Fruit fly (Drosophila melanogaster) whole organism, embryonic: ENCODE measurements around the gene Pis.

Source experiments
- Ada2b ChIP-seq: fragments of 200-800 bp; sonication (Bioruptor generic); IDR thresholded peaks from 2 replicates; pipeline ENCODE4 v1.3.6; 2022; ENCODE audit warnings: missing biosample characterization, missing genetic modification characterization
- B-H1 ChIP-seq: fragments of 200-800 bp; sonication (Bioruptor generic); IDR thresholded peaks from 3 replicates; pipeline ENCODE4 v1.3.6; 2022; ENCODE audit warnings: missing biosample characterization, missing genetic modification characterization
- Bgb ChIP-seq: fragments of 200-800 bp; sonication (Bioruptor generic); IDR thresholded peaks from 2 replicates; pipeline ENCODE4 v1.3.6; 2022; ENCODE audit warnings: missing biosample characterization, missing genetic modification characterization; ENCODE audit not compliant: partially characterized antibody
- CG10147 ChIP-seq: fragments of 200-800 bp; sonication (Bioruptor generic); optimal IDR thresholded peaks from 2 replicates; lab custom pipeline; 2019; ENCODE audit warnings: missing biosample characterization, mild to moderate bottlenecking, missing genetic modification characterization, moderate library complexity
- CG10267 ChIP-seq: fragments of 200-800 bp; sonication (Bioruptor generic); optimal IDR thresholded peaks from 2 replicates; lab custom pipeline; 2018; ENCODE audit warnings: missing biosample characterization, mild to moderate bottlenecking, missing genetic modification characterization, moderate library complexity
- CG11456 ChIP-seq: fragments of 200-800 bp; sonication (Bioruptor generic); IDR thresholded peaks from 3 replicates; pipeline ENCODE4 v1.3.6; 2022; ENCODE audit warnings: missing biosample characterization, missing genetic modification characterization
- CG1233 ChIP-seq: fragments of 200-800 bp; sonication (Bioruptor generic); optimal IDR thresholded peaks from 4 replicates; lab custom pipeline; 2018; ENCODE audit warnings: missing biosample characterization, mild to moderate bottlenecking, missing genetic modification characterization
- CG15479 ChIP-seq: fragments of 200-800 bp; sonication (Bioruptor generic); optimal IDR thresholded peaks from 3 replicates; lab custom pipeline; 2019; ENCODE audit warnings: missing biosample characterization, mild to moderate bottlenecking, missing genetic modification characterization, moderate library complexity
- CG16779 ChIP-seq: fragments of 200-800 bp; sonication (Bioruptor generic); IDR thresholded peaks from 2 replicates; pipeline ENCODE4 v1.3.6; 2022; ENCODE audit warnings: missing biosample characterization, missing genetic modification characterization
- CG16815 ChIP-seq: fragments of 200-800 bp; sonication (Bioruptor generic); optimal IDR thresholded peaks from 3 replicates; lab custom pipeline; 2017; ENCODE audit warnings: missing biosample characterization, mild to moderate bottlenecking, missing genetic modification characterization
- CG17385 ChIP-seq: fragments of 200-800 bp; sonication (Bioruptor generic); optimal IDR thresholded peaks from 3 replicates; lab custom pipeline; 2018; ENCODE audit warnings: missing biosample characterization, mild to moderate bottlenecking, missing genetic modification characterization
- CG2116 ChIP-seq: fragments of 200-800 bp; sonication (Bioruptor generic); optimal IDR thresholded peaks from 3 replicates; lab custom pipeline; 2018; ENCODE audit warnings: missing biosample characterization, mild to moderate bottlenecking, missing genetic modification characterization
- CG31365 ChIP-seq: fragments of 200-800 bp; sonication (Bioruptor generic); optimal IDR thresholded peaks from 2 replicates; lab custom pipeline; 2018; ENCODE audit warnings: missing biosample characterization, mild to moderate bottlenecking, missing genetic modification characterization
- CG6272 ChIP-seq: fragments of 200-800 bp; sonication (Bioruptor generic); IDR thresholded peaks from 2 replicates; pipeline ENCODE4 v1.3.6; 2022; ENCODE audit warnings: missing biosample characterization, missing genetic modification characterization
- CG7556 ChIP-seq: fragments of 200-800 bp; sonication (Bioruptor generic); optimal IDR thresholded peaks from 2 replicates; lab custom pipeline; 2017; ENCODE audit warnings: missing biosample characterization, mild to moderate bottlenecking, missing genetic modification characterization
- CG7963 ChIP-seq: fragments of 200-800 bp; sonication (Bioruptor generic); IDR thresholded peaks from 3 replicates; pipeline ENCODE4 v1.3.6; 2022; ENCODE audit warnings: missing biosample characterization, missing genetic modification characterization; ENCODE audit not compliant: partially characterized antibody
- CG8765 ChIP-seq: fragments of 200-800 bp; sonication (Bioruptor generic); IDR thresholded peaks from 2 replicates; pipeline ENCODE4 v1.3.6; 2022; ENCODE audit warnings: missing biosample characterization, missing genetic modification characterization
- CG9609 ChIP-seq: fragments of 200-800 bp; sonication (Bioruptor generic); optimal IDR thresholded peaks from 3 replicates; lab custom pipeline; 2016; ENCODE audit warnings: missing biosample characterization, missing genetic modification characterization
- CrebB ChIP-seq: fragments of 200-800 bp; sonication (Bioruptor generic); optimal IDR thresholded peaks from 3 replicates; lab custom pipeline; 2018; ENCODE audit warnings: missing biosample characterization, mild to moderate bottlenecking, missing genetic modification characterization
- Deaf1 ChIP-seq: fragments of 200-800 bp; optimal IDR thresholded peaks from 3 replicates; lab custom pipeline; 2019; ENCODE audit warnings: missing biosample characterization, mild to moderate bottlenecking, missing genetic modification characterization, moderate library complexity
- Dek ChIP-seq: fragments of 200-800 bp; sonication (Bioruptor generic); optimal IDR thresholded peaks from 3 replicates; lab custom pipeline; 2019; ENCODE audit warnings: missing biosample characterization, mild to moderate bottlenecking, missing genetic modification characterization, moderate library complexity
- Drgx ChIP-seq: fragments of 200-800 bp; sonication (Bioruptor generic); IDR thresholded peaks from 2 replicates; pipeline ENCODE4 v1.3.6; 2022; ENCODE audit warnings: missing biosample characterization, missing genetic modification characterization
- Gug ChIP-seq: fragments of 200-800 bp; sonication (Bioruptor generic); IDR thresholded peaks from 4 replicates; pipeline ENCODE4 v1.3.6; 2022; ENCODE audit warnings: missing biosample characterization, missing genetic modification characterization
- Hmr ChIP-seq: fragments of 200-800 bp; sonication (Bioruptor generic); optimal IDR thresholded peaks from 3 replicates; lab custom pipeline; 2017; ENCODE audit warnings: mild to moderate bottlenecking, missing biosample characterization, missing genetic modification reagents, missing genetic modification characterization
- Hr39 ChIP-seq: fragments of >200 bp; optimal IDR thresholded peaks from 2 replicates; lab custom pipeline; 2017
- Hr78 ChIP-seq, 2 experiments: fragments of 200-800 bp in 1 of 2; fragments of >200 bp in 1 of 2; sonication (Bioruptor generic) in 1 of 2; optimal IDR thresholded peaks; 2 replicates each; lab custom pipeline; 2017 to 2019; ENCODE audit warnings: missing biosample characterization in 2 of 2, missing genetic modification characterization in 2 of 2, mild to moderate bottlenecking in 1 of 2, moderate library complexity in 1 of 2
- Mes4 ChIP-seq: fragments of 200-800 bp; sonication (Bioruptor generic); optimal IDR thresholded peaks from 2 replicates; lab custom pipeline; 2016; ENCODE audit warnings: missing biosample characterization, missing genetic modification characterization
- Oaz ChIP-seq: fragments of 200-800 bp; sonication (Bioruptor generic); IDR thresholded peaks from 2 replicates; pipeline ENCODE4 v1.3.6; 2022; ENCODE audit warnings: missing biosample characterization, missing genetic modification characterization
- Poxn ChIP-seq: fragments of 200-800 bp; sonication (Bioruptor generic); IDR thresholded peaks from 2 replicates; pipeline ENCODE4 v1.3.6; 2022; ENCODE audit warnings: missing biosample characterization, missing genetic modification characterization
- Ptx1 ChIP-seq: fragments of 200-800 bp; sonication (Bioruptor generic); IDR thresholded peaks from 2 replicates; pipeline ENCODE4 v1.3.6; 2022; ENCODE audit warnings: missing biosample characterization, missing genetic modification characterization
- Sry-δ ChIP-seq: fragments of 200-800 bp; sonication (Bioruptor generic); optimal IDR thresholded peaks from 2 replicates; lab custom pipeline; 2016; ENCODE audit warnings: missing biosample characterization, missing genetic modification characterization
- btn ChIP-seq: fragments of 200-800 bp; sonication (Bioruptor generic); optimal IDR thresholded peaks from 2 replicates; lab custom pipeline; 2016; ENCODE audit warnings: missing biosample characterization, missing genetic modification characterization
- fru ChIP-seq: fragments of >200 bp; optimal IDR thresholded peaks from 2 replicates; lab custom pipeline; 2017
- gem ChIP-seq: fragments of 200-800 bp; sonication (Bioruptor generic); optimal IDR thresholded peaks from 2 replicates; lab custom pipeline; 2019; ENCODE audit warnings: missing biosample characterization, mild to moderate bottlenecking, missing genetic modification characterization, moderate library complexity
- ham ChIP-seq: fragments of 200-800 bp; sonication (Bioruptor generic); IDR thresholded peaks from 2 replicates; pipeline ENCODE4 v1.3.6; 2022; ENCODE audit warnings: missing biosample characterization, missing genetic modification characterization
- hb ChIP-seq: fragments of 200-800 bp; sonication (Bioruptor generic); IDR thresholded peaks from 3 replicates; pipeline ENCODE4 v1.3.6; 2022; ENCODE audit warnings: missing biosample characterization, missing genetic modification characterization; ENCODE audit not compliant: partially characterized antibody
- hbn ChIP-seq: fragments of 200-800 bp; sonication (Bioruptor generic); IDR thresholded peaks from 2 replicates; pipeline ENCODE4 v1.3.6; 2022; ENCODE audit warnings: missing biosample characterization, missing genetic modification characterization; ENCODE audit not compliant: partially characterized antibody
- jigr1 ChIP-seq: fragments of 200-800 bp; sonication (Bioruptor generic); IDR thresholded peaks from 3 replicates; pipeline ENCODE4 v1.3.6; 2022; ENCODE audit warnings: missing biosample characterization, missing genetic modification characterization
- jumu ChIP-seq: fragments of 200-800 bp; sonication (Bioruptor generic); optimal IDR thresholded peaks from 3 replicates; lab custom pipeline; 2016; ENCODE audit warnings: missing biosample characterization, missing genetic modification characterization
- kay ChIP-seq: fragments of 200-800 bp; sonication (Bioruptor generic); optimal IDR thresholded peaks from 2 replicates; lab custom pipeline; 2016; ENCODE audit warnings: missing biosample characterization, missing genetic modification characterization
- klu ChIP-seq: fragments of 200-800 bp; sonication (Bioruptor generic); IDR thresholded peaks from 2 replicates; pipeline ENCODE4 v1.3.6; 2022; ENCODE audit warnings: missing biosample characterization, missing genetic modification characterization
- nerfin-2 ChIP-seq: fragments of 200-800 bp; sonication (Bioruptor generic); IDR thresholded peaks from 2 replicates; pipeline ENCODE4 v1.3.6; 2022; ENCODE audit warnings: missing biosample characterization, missing genetic modification characterization; ENCODE audit not compliant: partially characterized antibody
- pho ChIP-seq: fragments of 200-800 bp; sonication (Bioruptor generic); optimal IDR thresholded peaks from 2 replicates; lab custom pipeline; 2016; ENCODE audit warnings: missing biosample characterization, missing genetic modification characterization
- pros ChIP-seq: fragments of 200-800 bp; sonication (Bioruptor generic); optimal IDR thresholded peaks from 3 replicates; lab custom pipeline; 2019; ENCODE audit warnings: missing biosample characterization, mild to moderate bottlenecking, missing genetic modification characterization, moderate library complexity
- pzg ChIP-seq: fragments of 200-800 bp; sonication (Bioruptor generic); optimal IDR thresholded peaks from 3 replicates; lab custom pipeline; 2018; ENCODE audit warnings: missing biosample characterization, mild to moderate bottlenecking, missing genetic modification characterization, moderate library complexity
- schlank ChIP-seq: fragments of 200-800 bp; sonication (Bioruptor generic); optimal IDR thresholded peaks from 2 replicates; lab custom pipeline; 2018; ENCODE audit warnings: missing biosample characterization, mild to moderate bottlenecking, missing genetic modification characterization
- shn ChIP-seq: fragments of 200-800 bp; sonication (Bioruptor generic); optimal IDR thresholded peaks from 3 replicates; lab custom pipeline; 2016; ENCODE audit warnings: missing biosample characterization, missing genetic modification characterization
- slou ChIP-seq: fragments of 200-800 bp; sonication (Bioruptor generic); optimal IDR thresholded peaks from 3 replicates; lab custom pipeline; 2016; ENCODE audit warnings: missing biosample characterization, missing genetic modification characterization
- sob ChIP-seq: fragments of 200-800 bp; sonication (Bioruptor generic); IDR thresholded peaks from 2 replicates; pipeline ENCODE4 v1.3.6; 2022; ENCODE audit warnings: missing biosample characterization, missing genetic modification characterization
- stwl ChIP-seq: fragments of 200-800 bp; sonication (Bioruptor generic); optimal IDR thresholded peaks from 3 replicates; lab custom pipeline; 2018; ENCODE audit warnings: missing biosample characterization, mild to moderate bottlenecking, missing genetic modification characterization, moderate library complexity
- tap ChIP-seq: fragments of 200-800 bp; optimal IDR thresholded peaks from 3 replicates; lab custom pipeline; 2019; ENCODE audit warnings: missing biosample characterization, mild to moderate bottlenecking, missing genetic modification characterization, moderate library complexity
- tna ChIP-seq: fragments of 200-800 bp; sonication (Bioruptor generic); IDR thresholded peaks from 2 replicates; pipeline ENCODE4 v1.3.6; 2022; ENCODE audit warnings: missing biosample characterization, missing genetic modification characterization; ENCODE audit not compliant: partially characterized antibody

Gene Pis

DNA sequence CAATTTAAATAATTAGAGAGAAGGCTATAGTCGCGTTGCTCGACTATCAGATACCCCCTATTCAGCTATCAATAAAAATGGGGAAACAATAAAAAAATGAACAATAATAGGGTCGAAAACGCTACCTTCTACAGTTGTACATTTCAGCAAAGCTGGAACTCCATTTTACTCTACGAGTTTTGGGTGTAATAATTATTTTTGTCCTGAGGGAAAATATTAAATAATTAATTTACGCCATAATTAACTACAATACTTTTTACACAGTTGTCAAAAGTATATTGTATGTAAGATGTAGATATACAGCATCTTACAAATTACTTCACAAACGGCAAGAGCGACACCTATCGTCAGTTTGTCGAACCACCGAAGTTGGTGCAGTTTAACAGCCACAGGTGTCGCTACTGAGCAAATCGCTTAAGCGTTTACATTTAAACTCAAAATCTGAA is 50.2 kb downstream of the Pis start (continued):
- TF ChIP-seq CG31365 (tag; lab: Kevin White, UChicago) = no peak
- TF ChIP-seq Sry-δ (GFP tag; lab: Kevin White, UChicago) = no peak
- peak; percentile 63 for TF ChIP-seq CG7963 (GFP tag; lab: Robert Waterston, UW)
- TF ChIP-seq hbn (GFP tag; lab: Robert Waterston, UW) = no peak
- 0 out of 2 replicates have a peak, but pooled peaks have one; percentile 27 for TF ChIP-seq CG8765 (GFP tag; lab: Robert Waterston, UW)
- no peak for TF ChIP-seq fru (lab: Kevin White, UChicago)
- no peak for TF ChIP-seq tap (tag; lab: Kevin White, UChicago)
- peak; percentile 24 for TF ChIP-seq Dek
- no peak for TF ChIP-seq Poxn (GFP tag; lab: Robert Waterston, UW)
- TF ChIP-seq Deaf1 (tag; lab: Kevin White, UChicago) = no peak
- TF ChIP-seq Ptx1 = peak; percentile 55
- TF ChIP-seq Drgx (GFP tag; lab: Robert Waterston, UW) = no peak
- no peak for TF ChIP-seq CG9609 (GFP tag; lab: Kevin White, UChicago)
- TF ChIP-seq shn (GFP tag; lab: Kevin White, UChicago) = peak; percentile 4
- TF ChIP-seq klu (GFP tag; lab: Robert Waterston, UW) = no peak
- TF ChIP-seq ham = no peak
- peak; percentile 45 for TF ChIP-seq Hmr (GFP tag; lab: Kevin White, UChicago)
- TF ChIP-seq Oaz = no peak
- no peak for TF ChIP-seq jigr1 (GFP tag; lab: Robert Waterston, UW)
- no peak for TF ChIP-seq Hr39 (lab: Kevin White, UChicago)
- TF ChIP-seq gem = peak; percentile 44
- TF ChIP-seq schlank (tag; lab: Kevin White, UChicago) = no peak
- TF ChIP-seq tna (GFP tag; lab: Robert Waterston, UW) = peak; percentile 87
- no peak for TF ChIP-seq Gug (GFP tag; lab: Robert Waterston, UW)
- no peak for TF ChIP-seq sob (GFP tag; lab: Robert Waterston, UW)
- TF ChIP-seq CG16815 = no peak
- TF ChIP-seq stwl (tag; lab: Kevin White, UChicago) = peak; percentile 54
- peak; percentile 80 for TF ChIP-seq nerfin-2
- no peak for TF ChIP-seq Hr78 (GFP tag; optimal IDR thresholded peaks at IDR 0.05; lab: Kevin White, UChicago)
- TF ChIP-seq Mes4 (GFP tag; lab: Kevin White, UChicago) = no peak
- TF ChIP-seq CG15479 (GFP tag; lab: Kevin White, UChicago) = no peak
- no peak for TF ChIP-seq slou (GFP tag; lab: Kevin White, UChicago)
- TF ChIP-seq pzg (GFP tag; lab: Kevin White, UChicago) = no peak
- TF ChIP-seq CG1233 (GFP tag; lab: Kevin White, UChicago) = no peak
- no peak for TF ChIP-seq Ada2b
- peak; percentile 83; the same call in 2 of the 3 replicates for TF ChIP-seq hb
- no peak for TF ChIP-seq CG17385 (GFP tag; lab: Kevin White, UChicago)
- TF ChIP-seq pho (GFP tag; lab: Kevin White, UChicago) = no peak
- no peak for TF ChIP-seq CG16779
- TF ChIP-seq jumu (GFP tag; lab: Kevin White, UChicago) = no peak
- TF ChIP-seq btn (GFP tag; lab: Kevin White, UChicago) = no peak
- TF ChIP-seq CG7556 (GFP tag; lab: Kevin White, UChicago) = no peak
- TF ChIP-seq CG10147 = no peak
- TF ChIP-seq B-H1 (GFP tag; lab: Robert Waterston, UW) = no peak
- TF ChIP-seq CrebB (tag; lab: Kevin White, UChicago) = no peak
- peak; percentile 87 for TF ChIP-seq CG11456
- TF ChIP-seq CG2116 (GFP tag; lab: Kevin White, UChicago) = no peak
- no peak for TF ChIP-seq pros (GFP tag; lab: Kevin White, UChicago)
- TF ChIP-seq CG6272 (GFP tag; lab: Robert Waterston, UW) = no peak
- TF ChIP-seq CG10267 = peak; percentile 38
- TF ChIP-seq kay = no peak
- peak; percentile 74 for TF ChIP-seq Bgb (GFP tag; lab: Robert Waterston, UW)
